Worm (Caenorhabditis elegans) whole organism, midembryonic: ENCODE results near the gene C17B7.5.

ENCODE experiments used
- cog-1 ChIP-seq: sonication (generic microtip); optimal IDR thresholded peaks from 2 replicates; lab custom pipeline; 2016; ENCODE audit warnings: missing genetic modification characterization, missing compliant biosample characterization
- klf-2 ChIP-seq: fragments of 200-800 bp; sonication (Bioruptor generic); conservative IDR thresholded peaks from 2 replicates; pipeline ENCODE4 v1.3.6; 2022; ENCODE audit warnings: missing genetic modification reagents, missing genetic modification characterization, missing compliant biosample characterization
- med-1 ChIP-seq: sonication (generic microtip); optimal IDR thresholded peaks from 2 replicates; lab custom pipeline; 2017; ENCODE audit warnings: missing genetic modification characterization, mild to moderate bottlenecking, missing compliant biosample characterization, antibody characterized with exemption, missing genetic modification reagents; ENCODE audit not compliant: insufficient read depth
- ztf-23 ChIP-seq: fragments of 200-800 bp; sonication (Bioruptor generic); IDR thresholded peaks from 2 replicates; pipeline ENCODE4 v1.3.6; 2022; ENCODE audit warnings: missing genetic modification reagents, missing genetic modification characterization, missing compliant biosample characterization

DNA sequence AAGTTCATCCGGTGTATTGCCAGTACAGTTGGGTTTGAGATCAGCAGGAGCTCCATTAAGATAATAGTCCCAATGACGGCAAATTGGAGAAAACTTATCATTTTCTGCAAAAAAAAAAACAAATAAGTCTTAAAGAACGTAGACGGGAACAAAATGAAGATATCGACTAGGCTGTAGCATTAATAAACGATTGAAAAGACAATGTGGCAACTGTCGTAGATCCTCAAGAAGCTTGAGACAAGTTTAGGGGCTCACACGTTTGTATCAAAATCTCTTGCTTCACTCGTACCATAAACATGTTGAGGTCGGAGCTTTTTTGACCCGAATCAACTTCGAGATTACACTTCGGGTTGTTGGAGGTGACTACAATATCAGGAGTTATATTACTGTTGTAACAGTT is 13.4 kb upstream of the C17B7.5 start, which contains the start of gene F35F10.14:
- TF ChIP-seq cog-1 (tag; lab: Kevin White, UChicago) (no peak), ztf-23 (GFP tag; lab: Robert Waterston, UW) (no peak), klf-2 (GFP tag; lab: Robert Waterston, UW) (no peak), med-1 (GFP tag; lab: Kevin White, UChicago) (no peak)
